Worm (Caenorhabditis elegans) whole organism, L4/young adult: ENCODE data around the gene str-221.

Experiments used
- W03F9.2 ChIP-seq: fragments of 150-350 bp; optimal IDR thresholded peaks from 2 replicates; lab custom pipeline; 2014; ENCODE audit warnings: missing biosample characterization, missing genetic modification characterization
- dao-5 ChIP-seq: sonication (generic microtip); optimal IDR thresholded peaks from 2 replicates; lab custom pipeline; 2016; ENCODE audit warnings: missing genotype, missing genetic modification characterization, moderate library complexity, missing compliant biosample characterization
- him-1 ChIP-seq: sonication (generic microtip); optimal IDR thresholded peaks from 2 replicates; lab custom pipeline; 2016; ENCODE audit warnings: missing genotype, missing genetic modification reagents, missing genetic modification characterization, missing compliant biosample characterization

ce11 chrV:1623429-1623828 lies 16.7 kb upstream of the str-221 start:
- TF ChIP-seq W03F9.2 (tag; lab: Kevin White, UChicago) (no peak), him-1 (tag; lab: Kevin White, UChicago) (no peak), dao-5 (tag; lab: Kevin White, UChicago) (no peak)
